Worm (Caenorhabditis elegans) whole organism, L3 larva: Measurements from ENCODE around the gene jhdm-1.

Source experiments
- R02D3.7 ChIP-seq: fragments of 150-350 bp; optimal IDR thresholded peaks from 2 replicates; lab custom pipeline; 2014; ENCODE audit warnings: missing biosample characterization, missing genetic modification characterization
- aly-2 ChIP-seq: fragments of 150-350 bp; optimal IDR thresholded peaks from 2 replicates; lab custom pipeline; 2014; ENCODE audit warnings: missing biosample characterization, missing genetic modification characterization
- ama-1 ChIP-seq: fragments of 150-350 bp; optimal IDR thresholded peaks from 2 replicates; lab custom pipeline; 2018
- ceh-16 ChIP-seq: sonication (generic microtip); optimal IDR thresholded peaks from 2 replicates; lab custom pipeline; 2017; ENCODE audit warnings: missing biosample characterization, missing genetic modification characterization
- ceh-28 ChIP-seq: fragments of 150-350 bp; optimal IDR thresholded peaks from 2 replicates; lab custom pipeline; 2014; ENCODE audit warnings: missing biosample characterization, missing genetic modification reagents, missing genetic modification characterization
- ceh-82 ChIP-seq: fragments of 150-350 bp; optimal IDR thresholded peaks from 2 replicates; lab custom pipeline; 2014; ENCODE audit warnings: missing biosample characterization, missing genetic modification characterization
- ceh-9 ChIP-seq: sonication (generic microtip); optimal IDR thresholded peaks from 2 replicates; lab custom pipeline; 2018; ENCODE audit warnings: missing biosample characterization, missing genetic modification characterization
- daf-12 ChIP-seq: fragments of 150-350 bp; optimal IDR thresholded peaks from 2 replicates; lab custom pipeline; 2014; ENCODE audit warnings: missing biosample characterization, missing genetic modification reagents, missing genetic modification characterization
- egl-27 ChIP-seq: sonication (generic microtip); optimal IDR thresholded peaks from 4 replicates; lab custom pipeline; 2017; ENCODE audit warnings: missing biosample characterization, missing genetic modification reagents, missing genetic modification characterization
- egl-5 ChIP-seq: fragments of 150-350 bp; optimal IDR thresholded peaks from 2 replicates; lab custom pipeline; 2017; ENCODE audit warnings: missing biosample characterization, missing genetic modification reagents, missing genetic modification characterization, inconsistent platforms
- elt-1 ChIP-seq: fragments of 150-350 bp; optimal IDR thresholded peaks from 2 replicates; lab custom pipeline; 2014; ENCODE audit warnings: missing biosample characterization, missing genetic modification characterization
- elt-2 ChIP-seq: sonication (generic microtip); optimal IDR thresholded peaks from 2 replicates; lab custom pipeline; 2016; ENCODE audit warnings: missing genetic modification reagents, mild to moderate bottlenecking, missing genetic modification characterization, missing compliant biosample characterization
- elt-3 ChIP-seq, 3 experiments: fragments of 150-350 bp in 1 of 3; sonication (generic microtip) in 2 of 3; optimal IDR thresholded peaks; 2 replicates in 2 of 3; 4 replicates in 1 of 3; lab custom pipeline; 2014 to 2017; ENCODE audit warnings: missing biosample characterization in 3 of 3, missing genetic modification characterization in 3 of 3
- eor-1 ChIP-seq, 2 experiments: fragments of 150-350 bp; optimal IDR thresholded peaks; 2 replicates each; lab custom pipeline; 2014 to 2018; ENCODE audit warnings: missing biosample characterization in 2 of 2, missing genetic modification characterization in 2 of 2
- fkh-2 ChIP-seq: fragments of 150-350 bp; optimal IDR thresholded peaks from 2 replicates; lab custom pipeline; 2014; ENCODE audit warnings: missing biosample characterization, missing genetic modification reagents, missing genetic modification characterization
- fos-1 ChIP-seq: fragments of 150-350 bp; optimal IDR thresholded peaks from 2 replicates; lab custom pipeline; 2014; ENCODE audit warnings: missing biosample characterization, missing genetic modification characterization
- hmg-11 ChIP-seq: sonication (generic microtip); optimal IDR thresholded peaks from 2 replicates; lab custom pipeline; 2016; ENCODE audit warnings: missing genetic modification characterization, missing compliant biosample characterization
- jun-1 ChIP-seq: fragments of 150-350 bp; optimal IDR thresholded peaks from 2 replicates; lab custom pipeline; 2014; ENCODE audit warnings: missing biosample characterization, missing genetic modification reagents, missing genetic modification characterization
- lin-15B ChIP-seq: fragments of 150-350 bp; optimal IDR thresholded peaks from 2 replicates; lab custom pipeline; 2014; ENCODE audit warnings: missing biosample characterization, missing genetic modification characterization
- mdl-1 ChIP-seq: fragments of 150-350 bp; optimal IDR thresholded peaks from 2 replicates; lab custom pipeline; 2014; ENCODE audit warnings: missing biosample characterization, missing genetic modification characterization
- mml-1 ChIP-seq: fragments of 150-350 bp; sonication (generic microtip); optimal IDR thresholded peaks from 3 replicates; lab custom pipeline; 2014; ENCODE audit warnings: missing biosample characterization, missing genetic modification characterization
- nhr-11 ChIP-seq: fragments of 150-350 bp; optimal IDR thresholded peaks from 2 replicates; lab custom pipeline; 2014; ENCODE audit warnings: missing biosample characterization, missing genetic modification characterization
- nhr-12 ChIP-seq: fragments of 150-350 bp; optimal IDR thresholded peaks from 2 replicates; lab custom pipeline; 2014; ENCODE audit warnings: missing biosample characterization, missing genetic modification characterization
- nhr-23 ChIP-seq: fragments of 150-350 bp; optimal IDR thresholded peaks from 2 replicates; lab custom pipeline; 2014; ENCODE audit warnings: missing biosample characterization, missing genetic modification reagents, missing genetic modification characterization
- nhr-237 ChIP-seq: fragments of 150-350 bp; optimal IDR thresholded peaks from 2 replicates; lab custom pipeline; 2014; ENCODE audit warnings: missing biosample characterization, missing genetic modification characterization
- nhr-25 ChIP-seq: sonication (generic microtip); optimal IDR thresholded peaks from 2 replicates; lab custom pipeline; 2017; ENCODE audit warnings: missing biosample characterization, missing genetic modification characterization
- nhr-28 ChIP-seq: fragments of 150-350 bp; optimal IDR thresholded peaks from 2 replicates; lab custom pipeline; 2014; ENCODE audit warnings: missing biosample characterization, missing genetic modification characterization
- nhr-43 ChIP-seq: sonication (generic microtip); optimal IDR thresholded peaks from 2 replicates; lab custom pipeline; 2016; ENCODE audit warnings: mild to moderate bottlenecking, missing genetic modification characterization, missing compliant biosample characterization; ENCODE audit not compliant: poor library complexity, severe bottlenecking
- nhr-67 ChIP-seq: fragments of 150-350 bp; optimal IDR thresholded peaks from 2 replicates; lab custom pipeline; 2014; ENCODE audit warnings: missing biosample characterization, missing genetic modification characterization
- nhr-76 ChIP-seq: fragments of 150-350 bp; sonication (generic microtip); optimal IDR thresholded peaks from 5 replicates; lab custom pipeline; 2014; ENCODE audit warnings: missing biosample characterization, missing genetic modification characterization
- nhr-77 ChIP-seq: fragments of 150-350 bp; optimal IDR thresholded peaks from 2 replicates; lab custom pipeline; 2014; ENCODE audit warnings: missing biosample characterization, missing genetic modification characterization
- pha-4 ChIP-seq: fragments of 150-350 bp; optimal IDR thresholded peaks from 2 replicates; lab custom pipeline; 2014; ENCODE audit warnings: missing biosample characterization, missing genetic modification reagents, missing genetic modification characterization
- pqm-1 ChIP-seq: fragments of 150-350 bp; optimal IDR thresholded peaks from 2 replicates; lab custom pipeline; 2017; ENCODE audit warnings: missing biosample characterization, missing genetic modification characterization, inconsistent platforms
- sea-2 ChIP-seq: fragments of 150-350 bp; sonication (generic microtip); optimal IDR thresholded peaks from 4 replicates; lab custom pipeline; 2014; ENCODE audit warnings: missing biosample characterization, missing genetic modification reagents, missing genetic modification characterization
- skn-1 ChIP-seq: fragments of 150-350 bp; optimal IDR thresholded peaks from 2 replicates; lab custom pipeline; 2014; ENCODE audit warnings: missing biosample characterization, missing genetic modification characterization
- snpc-4 ChIP-seq: fragments of 150-350 bp; optimal IDR thresholded peaks from 2 replicates; lab custom pipeline; 2014; ENCODE audit warnings: missing biosample characterization, missing genetic modification characterization
- tbx-2 ChIP-seq: sonication (generic microtip); optimal IDR thresholded peaks from 2 replicates; lab custom pipeline; 2016; ENCODE audit warnings: mild to moderate bottlenecking, missing genetic modification characterization, missing compliant biosample characterization
- unc-39 ChIP-seq: sonication (generic microtip); optimal IDR thresholded peaks from 4 replicates; lab custom pipeline; 2017; ENCODE audit warnings: missing biosample characterization, missing genetic modification characterization
- unc-62 ChIP-seq: fragments of 150-350 bp; sonication (generic microtip); optimal IDR thresholded peaks from 4 replicates; lab custom pipeline; 2014; ENCODE audit warnings: missing biosample characterization, missing genetic modification reagents, missing genetic modification characterization
- zag-1 ChIP-seq: fragments of 150-350 bp; optimal IDR thresholded peaks from 2 replicates; lab custom pipeline; 2014; ENCODE audit warnings: missing biosample characterization, missing genetic modification characterization
- ztf-11 ChIP-seq: fragments of 150-350 bp; optimal IDR thresholded peaks from 2 replicates; lab custom pipeline; 2014; ENCODE audit warnings: missing biosample characterization, missing genetic modification characterization
- ztf-4 ChIP-seq: fragments of 150-350 bp; optimal IDR thresholded peaks from 2 replicates; lab custom pipeline; 2014; ENCODE audit warnings: missing biosample characterization, missing genetic modification characterization

The jhdm-1 gene

ce11 chrIII:6431766-6432228 is 22.5 kb upstream of the jhdm-1 start, which contains the start of the genes mrps-17 and txdc-9 (continued):
- TF ChIP-seq nhr-237 (tag; lab: Kevin White, UChicago) (no peak), ceh-16 (tag; lab: Kevin White, UChicago) (no peak), mml-1 (tag; lab: Kevin White, UChicago) (no peak), ceh-82 (no peak), mdl-1 (tag; lab: Kevin White, UChicago) (no peak), jun-1 (tag; lab: Kevin White, UChicago) (no peak), nhr-11 (tag; lab: Kevin White, UChicago) (peak; percentile 14), egl-27 (tag; lab: Kevin White, UChicago) (no peak), pha-4 (no peak), egl-5 (tag; lab: Kevin White, UChicago) (peak; percentile 74), tbx-2 (tag; lab: Kevin White, UChicago) (no peak), nhr-28 (tag; lab: Kevin White, UChicago) (no peak), nhr-43 (tag; lab: Kevin White, UChicago) (no peak), ama-1 (peak; percentile 1), ceh-28 (peak; percentile 59), snpc-4 (tag; lab: Kevin White, UChicago) (no peak), ceh-9 (tag; lab: Kevin White, UChicago) (no peak), nhr-23 (tag; lab: Kevin White, UChicago) (peak; percentile 73), nhr-67 (tag; lab: Kevin White, UChicago) (no peak), nhr-12 (tag; lab: Kevin White, UChicago) (no peak), unc-39 (tag; lab: Kevin White, UChicago) (no peak), sea-2 (GFP tag; lab: Kevin White, UChicago) (no peak), lin-15B (tag; lab: Kevin White, UChicago) (peak; percentile 89)

DNA sequence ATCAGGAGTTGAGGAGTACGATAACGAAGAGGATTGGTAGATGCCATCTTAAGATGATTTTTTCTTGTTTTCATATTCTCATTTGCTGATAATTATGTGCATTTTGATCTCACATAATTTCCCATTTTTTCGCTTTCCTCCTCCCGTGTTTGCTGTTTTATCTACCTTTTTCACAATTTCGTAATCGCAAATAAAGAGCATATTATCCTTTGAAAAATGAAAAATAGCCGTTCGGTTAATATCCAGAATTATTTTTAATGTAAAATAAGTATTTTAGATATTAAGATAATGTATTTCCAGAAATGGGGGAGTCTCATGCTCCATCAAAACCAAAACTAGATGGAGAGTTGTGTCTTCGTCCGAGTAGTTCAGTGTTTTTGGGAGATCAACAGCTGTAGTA is 21.3 kb upstream of the jhdm-1 start, which contains the start of gene vps-16:
vps-16 (plus strand) TSS at position 301 of the 400 bp plus-strand sequence.
- TF ChIP-seq elt-2 (tag; lab: Kevin White, UChicago): no peak
- no peak for TF ChIP-seq jun-1 (tag; lab: Kevin White, UChicago)
- no peak for TF ChIP-seq skn-1 (tag; lab: Kevin White, UChicago)
- TF ChIP-seq fos-1 (tag; lab: Kevin White, UChicago): no peak
- TF ChIP-seq ama-1: no peak
- no peak for TF ChIP-seq pqm-1 (tag; lab: Kevin White, UChicago)
- TF ChIP-seq R02D3.7 (tag; lab: Kevin White, UChicago): no peak
- TF ChIP-seq daf-12 (tag; lab: Kevin White, UChicago): no peak
- no peak for TF ChIP-seq ceh-16 (tag; lab: Kevin White, UChicago)
- TF ChIP-seq fkh-2 (tag; lab: Kevin White, UChicago): no peak
- TF ChIP-seq lin-15B (tag; lab: Kevin White, UChicago): no peak
- TF ChIP-seq unc-62: no peak
- TF ChIP-seq nhr-11 (tag; lab: Kevin White, UChicago): no peak
- no peak for TF ChIP-seq elt-3 (tag; optimal IDR thresholded peaks at IDR 0.05; lab: Kevin White, UChicago)
- no peak for TF ChIP-seq nhr-23 (tag; lab: Kevin White, UChicago)
- TF ChIP-seq nhr-43 (tag; lab: Kevin White, UChicago): no peak
- no peak for TF ChIP-seq nhr-25 (tag; lab: Kevin White, UChicago)
- no peak for TF ChIP-seq nhr-67 (tag; lab: Kevin White, UChicago)

DNA sequence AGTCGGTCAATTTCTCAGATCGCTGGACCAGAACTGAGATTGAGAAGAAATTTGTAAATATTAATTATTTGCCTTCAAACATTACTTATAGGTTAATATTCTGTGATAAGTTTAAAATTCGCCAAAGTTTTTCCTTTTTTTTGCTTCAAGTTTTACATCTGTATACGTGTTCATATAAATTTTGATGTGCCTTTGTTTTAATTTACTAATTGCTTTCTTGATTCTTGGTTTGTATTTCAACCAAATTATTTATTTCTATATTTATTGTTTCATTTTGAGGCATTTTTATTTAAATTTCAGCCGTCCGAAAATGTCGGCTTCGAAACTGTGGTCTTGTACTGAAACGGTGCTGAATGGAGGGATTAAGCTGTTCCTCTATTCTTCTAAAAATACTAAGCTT is 18.0 kb upstream of the jhdm-1 start, which contains the start of gene C05D11.1:
C05D11.1 (plus strand) TSS at position 301 of the 400 bp plus-strand sequence.
- no peak for TF ChIP-seq zag-1 (tag; lab: Kevin White, UChicago)
- TF ChIP-seq elt-1 (tag; lab: Kevin White, UChicago): no peak
- TF ChIP-seq, all 47 proteins: peak for 0

DNA sequence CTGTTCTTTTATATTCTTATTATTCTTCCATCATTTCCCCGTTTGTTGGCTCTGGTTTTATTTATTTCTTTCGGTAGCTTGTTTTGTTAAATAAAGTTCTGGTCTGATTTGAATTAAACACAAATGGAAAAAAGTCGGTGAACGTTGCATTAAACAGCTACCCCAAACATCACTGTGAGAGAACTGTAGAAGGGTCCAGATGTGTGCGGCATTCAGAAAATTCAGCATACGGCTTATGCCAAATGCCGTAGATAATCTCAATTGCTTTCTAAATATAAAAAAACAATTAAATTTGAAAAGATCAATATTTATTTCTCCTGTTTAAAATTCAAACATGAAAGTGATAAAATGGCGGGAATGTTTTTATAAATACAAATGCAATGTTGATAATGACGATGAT is 14.4 kb upstream of the jhdm-1 start:
- TF ChIP-seq jun-1 (tag; lab: Kevin White, UChicago) (no peak), egl-5 (tag; lab: Kevin White, UChicago) (no peak), ceh-16 (tag; lab: Kevin White, UChicago) (no peak), ztf-4 (no peak), ztf-11 (tag; lab: Kevin White, UChicago) (no peak), ceh-82 (no peak), nhr-76 (tag; lab: Kevin White, UChicago) (no peak), nhr-12 (tag; lab: Kevin White, UChicago) (no peak), aly-2 (tag; lab: Kevin White, UChicago) (no peak), hmg-11 (tag; lab: Kevin White, UChicago) (no peak), eor-1 (tag; optimal IDR thresholded peaks at IDR 0.05; lab: Kevin White, UChicago) (no peak), nhr-28 (tag; lab: Kevin White, UChicago) (no peak), nhr-25 (tag; lab: Kevin White, UChicago) (no peak), unc-39 (tag; lab: Kevin White, UChicago) (no peak), nhr-77 (tag; lab: Kevin White, UChicago) (no peak), lin-15B (tag; lab: Kevin White, UChicago) (no peak), nhr-23 (tag; lab: Kevin White, UChicago) (no peak)
